Worm (Caenorhabditis elegans) whole organism, L1 larva: Measurements from ENCODE around the gene syp-2.

ENCODE experiments used
- C04F5.9 ChIP-seq: sonication (generic microtip); optimal IDR thresholded peaks from 2 replicates; lab custom pipeline; 2016; ENCODE audit warnings: missing genetic modification characterization, missing compliant biosample characterization
- C16A3.4 ChIP-seq: fragments of 150-350 bp; optimal IDR thresholded peaks from 2 replicates; lab custom pipeline; 2014; ENCODE audit warnings: missing biosample characterization, missing genetic modification characterization
- C34B4.2 ChIP-seq: sonication (generic microtip); optimal IDR thresholded peaks from 2 replicates; lab custom pipeline; 2017; ENCODE audit warnings: mild to moderate bottlenecking, missing genetic modification characterization, missing compliant biosample characterization
- alr-1 ChIP-seq: fragments of 200-800 bp; sonication (Bioruptor generic); optimal IDR thresholded peaks from 2 replicates; lab custom pipeline; 2018; ENCODE audit warnings: borderline replicate concordance, mild to moderate bottlenecking, missing genetic modification characterization, missing compliant biosample characterization
- aly-2 ChIP-seq: fragments of 150-350 bp; optimal IDR thresholded peaks from 2 replicates; lab custom pipeline; 2014; ENCODE audit warnings: missing biosample characterization, missing genetic modification characterization
- blmp-1 ChIP-seq: fragments of 150-350 bp; optimal IDR thresholded peaks from 2 replicates; lab custom pipeline; 2014; ENCODE audit warnings: missing biosample characterization, missing genetic modification characterization
- ceh-63 ChIP-seq: fragments of 200-800 bp; sonication (Bioruptor generic); optimal IDR thresholded peaks from 2 replicates; lab custom pipeline; 2018; ENCODE audit warnings: mild to moderate bottlenecking, missing genetic modification characterization, missing compliant biosample characterization
- ceh-82 ChIP-seq, 3 experiments: fragments of 150-350 bp in 1 of 3; sonication (generic microtip) in 2 of 3; optimal IDR thresholded peaks; 2 replicates each; lab custom pipeline; 2014 to 2017; ENCODE audit warnings: missing biosample characterization in 3 of 3, missing genetic modification characterization in 3 of 3
- ceh-88 ChIP-seq: fragments of 200-800 bp; sonication (Bioruptor generic); IDR thresholded peaks from 2 replicates; pipeline ENCODE4 v1.3.6; 2022; ENCODE audit warnings: missing genetic modification characterization, missing compliant biosample characterization
- efl-1 ChIP-seq, 4 experiments: fragments of 150-350 bp; optimal IDR thresholded peaks in 3 of 4; peaks in 1 of 4; 1 replicate in 1 of 4; 2 replicates in 3 of 4; lab custom pipeline; 2014; ENCODE audit warnings: missing biosample characterization in 2 of 4, missing genetic modification characterization in 2 of 4, missing genetic modification reagents in 2 of 4
- egl-27 ChIP-seq, 2 experiments: fragments of 150-350 bp in 1 of 2; sonication (generic microtip); optimal IDR thresholded peaks; 3 replicates each; lab custom pipeline; 2017 to 2018; ENCODE audit warnings: missing biosample characterization in 2 of 2, missing genetic modification characterization in 2 of 2, missing genetic modification reagents in 2 of 2
- elt-2 ChIP-seq: sonication (generic microtip); optimal IDR thresholded peaks from 2 replicates; lab custom pipeline; 2016; ENCODE audit warnings: missing genetic modification characterization, mild to moderate bottlenecking, inconsistent platforms, missing compliant biosample characterization, missing genetic modification reagents
- ets-5 ChIP-seq: fragments of 200-800 bp; sonication (Bioruptor generic); IDR thresholded peaks from 2 replicates; pipeline ENCODE4 v1.3.6; 2022; ENCODE audit warnings: missing genetic modification characterization, missing compliant biosample characterization
- fkh-4 ChIP-seq: sonication (generic microtip); optimal IDR thresholded peaks from 2 replicates; lab custom pipeline; 2016; ENCODE audit warnings: missing compliant biosample characterization, missing genetic modification characterization, borderline replicate concordance
- fkh-8 ChIP-seq: sonication (generic microtip); optimal IDR thresholded peaks from 2 replicates; lab custom pipeline; 2016; ENCODE audit warnings: mild to moderate bottlenecking, missing genetic modification characterization, missing compliant biosample characterization
- grh-1 ChIP-seq: fragments of 200-800 bp; sonication (Bioruptor generic); IDR thresholded peaks from 2 replicates; pipeline ENCODE4 v1.3.6; 2022; ENCODE audit warnings: missing genetic modification reagents, missing genetic modification characterization, missing compliant biosample characterization
- hlh-4 ChIP-seq: sonication (generic microtip); optimal IDR thresholded peaks from 2 replicates; lab custom pipeline; 2016; ENCODE audit warnings: mild to moderate bottlenecking, missing genetic modification characterization, missing compliant biosample characterization
- hpl-2 ChIP-seq: fragments of 150-350 bp; optimal IDR thresholded peaks from 2 replicates; lab custom pipeline; 2014; ENCODE audit warnings: missing biosample characterization, missing genetic modification reagents, missing genetic modification characterization
- irx-1 ChIP-seq: sonication (generic microtip); optimal IDR thresholded peaks from 2 replicates; lab custom pipeline; 2016; ENCODE audit warnings: missing genetic modification characterization, missing compliant biosample characterization
- isw-1 ChIP-seq: fragments of 200-800 bp; sonication (Bioruptor generic); IDR thresholded peaks from 2 replicates; pipeline ENCODE4 v1.3.6; 2022; ENCODE audit warnings: missing genetic modification characterization, missing compliant biosample characterization
- lin-13 ChIP-seq: fragments of 150-350 bp; optimal IDR thresholded peaks from 2 replicates; lab custom pipeline; 2014; ENCODE audit warnings: missing biosample characterization, missing genetic modification reagents, missing genetic modification characterization
- lin-15B ChIP-seq: fragments of 150-350 bp; sonication (generic microtip); optimal IDR thresholded peaks from 3 replicates; lab custom pipeline; 2014; ENCODE audit warnings: missing biosample characterization, missing genetic modification characterization
- lin-35 ChIP-seq, 2 experiments: fragments of 150-350 bp; optimal IDR thresholded peaks; 2 replicates each; lab custom pipeline; 2014; ENCODE audit warnings: missing biosample characterization in 2 of 2, missing genetic modification characterization in 2 of 2, missing genetic modification reagents in 2 of 2
- lin-39 ChIP-seq: fragments of 150-350 bp; optimal IDR thresholded peaks from 2 replicates; lab custom pipeline; 2014; ENCODE audit warnings: missing biosample characterization, missing genetic modification reagents, missing genetic modification characterization
- lsy-2 ChIP-seq, 2 experiments: fragments of 150-350 bp; optimal IDR thresholded peaks; 2 replicates each; lab custom pipeline; 2014; ENCODE audit warnings: missing biosample characterization in 2 of 2, missing genetic modification characterization in 2 of 2
- mdl-1 ChIP-seq, 2 experiments: fragments of 150-350 bp; optimal IDR thresholded peaks; 2 replicates each; lab custom pipeline; 2014 to 2017; ENCODE audit warnings: missing biosample characterization in 2 of 2, missing genetic modification characterization in 2 of 2, inconsistent platforms in 1 of 2
- mef-2 ChIP-seq: fragments of 150-350 bp; optimal IDR thresholded peaks from 2 replicates; lab custom pipeline; 2014; ENCODE audit warnings: missing biosample characterization, missing genetic modification characterization
- mep-1 ChIP-seq: fragments of 150-350 bp; optimal IDR thresholded peaks from 2 replicates; lab custom pipeline; 2014; ENCODE audit warnings: missing biosample characterization, missing genetic modification characterization
- nhr-20 ChIP-seq: sonication (generic microtip); optimal IDR thresholded peaks from 2 replicates; lab custom pipeline; 2016; ENCODE audit warnings: mild to moderate bottlenecking, missing genetic modification characterization, missing compliant biosample characterization
- nhr-237 ChIP-seq: fragments of 150-350 bp; optimal IDR thresholded peaks from 2 replicates; lab custom pipeline; 2014; ENCODE audit warnings: missing biosample characterization, missing genetic modification characterization
- nhr-84 ChIP-seq: sonication (generic microtip); optimal IDR thresholded peaks from 2 replicates; lab custom pipeline; 2017; ENCODE audit warnings: missing biosample characterization, missing genetic modification characterization
- nhr-85 ChIP-seq: sonication (generic microtip); peaks from one replicate; lab custom pipeline; 2016; ENCODE audit warnings: missing genetic modification characterization, inconsistent platforms, missing compliant biosample characterization
- pqm-1 ChIP-seq: sonication (generic microtip); optimal IDR thresholded peaks from 3 replicates; lab custom pipeline; 2017; ENCODE audit warnings: missing biosample characterization, missing genetic modification characterization
- rnt-1 ChIP-seq: sonication (generic microtip); optimal IDR thresholded peaks from 2 replicates; lab custom pipeline; 2016; ENCODE audit warnings: mild to moderate bottlenecking, missing genetic modification characterization, moderate library complexity, missing compliant biosample characterization
- snpc-4 ChIP-seq: fragments of 150-350 bp; optimal IDR thresholded peaks from 2 replicates; lab custom pipeline; 2014; ENCODE audit warnings: missing biosample characterization, missing genetic modification characterization
- snu-23 ChIP-seq: sonication (generic microtip); optimal IDR thresholded peaks from 2 replicates; lab custom pipeline; 2016; ENCODE audit warnings: missing genetic modification characterization, missing compliant biosample characterization
- sptf-1 ChIP-seq: fragments of 150-350 bp; optimal IDR thresholded peaks from 2 replicates; lab custom pipeline; 2014; ENCODE audit warnings: missing biosample characterization, missing genetic modification characterization
- sup-37 ChIP-seq: fragments of 200-800 bp; sonication (Bioruptor generic); optimal IDR thresholded peaks from 2 replicates; lab custom pipeline; 2018; ENCODE audit warnings: mild to moderate bottlenecking, missing genetic modification characterization, missing compliant biosample characterization
- tbx-2 ChIP-seq: sonication (generic microtip); optimal IDR thresholded peaks from 2 replicates; lab custom pipeline; 2016; ENCODE audit warnings: missing genetic modification characterization, missing compliant biosample characterization
- unc-130 ChIP-seq: fragments of 150-350 bp; optimal IDR thresholded peaks from 2 replicates; lab custom pipeline; 2017; ENCODE audit warnings: missing biosample characterization, missing genetic modification characterization, inconsistent platforms
- unc-30 ChIP-seq: sonication (generic microtip); optimal IDR thresholded peaks from 2 replicates; lab custom pipeline; 2017; ENCODE audit warnings: missing biosample characterization, missing genetic modification characterization
- unc-62 ChIP-seq: fragments of 150-350 bp; optimal IDR thresholded peaks from 2 replicates; lab custom pipeline; 2014; ENCODE audit warnings: missing biosample characterization, missing genetic modification reagents, missing genetic modification characterization
- unc-86 ChIP-seq: sonication (generic microtip); optimal IDR thresholded peaks from 2 replicates; lab custom pipeline; 2016; ENCODE audit warnings: missing genetic modification characterization, missing compliant biosample characterization
- vab-15 ChIP-seq: sonication (generic microtip); optimal IDR thresholded peaks from 2 replicates; lab custom pipeline; 2017; ENCODE audit warnings: missing genotype, mild to moderate bottlenecking, missing genetic modification characterization, missing compliant biosample characterization
- xbp-1 ChIP-seq: sonication (generic microtip); optimal IDR thresholded peaks from 2 replicates; lab custom pipeline; 2016; ENCODE audit warnings: missing genetic modification characterization, missing compliant biosample characterization
- zip-4 ChIP-seq: fragments of 200-800 bp; sonication (Bioruptor generic); optimal IDR thresholded peaks from 2 replicates; lab custom pipeline; 2018; ENCODE audit warnings: mild to moderate bottlenecking, missing genetic modification characterization, moderate library complexity, missing compliant biosample characterization
- ztf-4 ChIP-seq: fragments of 150-350 bp; optimal IDR thresholded peaks from 2 replicates; lab custom pipeline; 2014; ENCODE audit warnings: missing biosample characterization, missing genetic modification characterization

syp-2 gene

DNA sequence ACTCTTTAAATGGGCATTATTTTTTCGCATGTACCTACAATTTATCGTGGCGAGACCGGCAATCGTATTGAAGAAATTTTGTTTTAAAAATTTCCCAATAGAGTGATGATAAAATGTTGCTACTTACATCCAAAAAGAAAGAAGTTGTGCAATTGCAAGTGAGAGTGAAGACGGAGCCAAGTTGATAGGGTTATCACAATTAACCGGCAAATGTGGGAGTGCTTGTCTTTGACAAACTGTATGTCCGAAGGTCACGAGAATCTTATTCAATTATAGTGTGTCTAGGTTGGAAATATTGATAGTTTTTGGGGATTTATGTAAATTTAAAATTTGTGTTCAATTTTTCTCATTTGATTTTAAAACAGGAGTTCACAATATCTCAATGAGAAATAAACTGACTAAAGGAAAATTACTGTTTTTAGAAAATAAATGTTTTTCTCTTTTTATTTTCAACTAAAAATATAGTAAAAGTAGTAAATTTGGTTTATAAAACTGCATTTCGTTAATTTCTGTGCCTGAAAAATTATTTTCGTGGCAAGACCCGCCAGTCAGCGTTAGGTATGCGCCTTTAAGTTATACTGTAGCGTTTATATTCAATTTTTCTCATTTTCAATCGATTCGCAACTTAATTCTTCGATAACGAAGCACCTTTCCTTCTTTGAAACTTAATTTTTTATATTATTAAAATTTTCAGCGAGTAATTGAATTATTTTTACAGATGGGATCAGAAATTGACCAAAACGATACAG is 22.5 kb upstream of the syp-2 start, which contains the start of the genes hpo-15 and mms-19:
Gene hpo-15 (minus strand): TSS at position 201 of the 749 bp plus-strand sequence.
Gene mms-19 (plus strand): TSS at position 719 of the 749 bp plus-strand sequence.
- peak in 1 of 2 experiments; percentile 1 for TF ChIP-seq lin-35 (GFP tag; optimal IDR thresholded peaks at IDR 0.05; lab: Kevin White, UChicago)
- TF ChIP-seq tbx-2 = no peak
- no peak for TF ChIP-seq mdl-1 (tag; optimal IDR thresholded peaks at IDR 0.05; lab: Kevin White, UChicago)
- TF ChIP-seq efl-1 (optimal IDR thresholded peaks at IDR 0.05; lab: Kevin White, UChicago) = no peak
- TF ChIP-seq efl-1 (GFP tag; optimal IDR thresholded peaks at IDR 0.05 in 1 of 2; lab: Kevin White, UChicago) = peak in 1 of 2 experiments; percentile 49
- no peak for TF ChIP-seq sup-37 (GFP tag; lab: Kevin White, UChicago)
- TF ChIP-seq ceh-63 (GFP tag; lab: Kevin White, UChicago) = no peak
- TF ChIP-seq ets-5 (GFP tag; lab: Robert Waterston, UW) = no peak
- TF ChIP-seq elt-2 = peak; percentile 46

DNA sequence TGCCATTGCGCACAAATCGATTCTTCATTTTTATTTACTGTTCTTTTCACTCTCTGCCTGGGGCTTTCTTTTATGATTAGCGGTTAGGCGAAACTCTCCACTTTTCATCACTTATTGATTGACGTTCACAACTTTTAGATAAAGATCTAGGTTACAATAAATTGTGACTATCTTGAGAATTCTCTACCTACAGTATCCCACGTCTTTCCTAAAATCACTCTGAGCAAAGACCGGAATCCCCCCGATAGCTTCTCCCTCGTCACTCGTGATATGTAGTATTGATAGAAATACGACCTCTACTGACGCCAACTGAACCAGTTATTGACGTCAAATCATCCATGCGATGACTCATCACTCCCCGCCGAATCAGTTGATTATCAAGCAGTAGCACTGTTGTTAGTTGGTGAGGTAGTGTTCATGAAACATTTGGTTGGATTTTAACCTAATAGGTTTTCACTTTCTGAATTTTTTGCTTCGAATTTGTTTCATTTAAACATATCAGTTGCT is 14.5 kb upstream of the syp-2 start, which contains the start of gene hir-1:
Gene hir-1 (plus strand): TSS at position 405 of the 507 bp plus-strand sequence.
- TF ChIP-seq mef-2 (tag; lab: Kevin White, UChicago) (no peak), efl-1 (optimal IDR thresholded peaks at IDR 0.05; lab: Kevin White, UChicago) (no peak), efl-1 (GFP tag; optimal IDR thresholded peaks at IDR 0.05 in 1 of 2; lab: Kevin White, UChicago) (peak in 1 of 2 experiments; percentile 90), grh-1 (GFP tag; lab: Robert Waterston, UW) (0 out of 2 replicates have a peak, but pooled peaks have one; percentile 8), blmp-1 (tag; lab: Kevin White, UChicago) (peak; percentile 60), unc-86 (tag; lab: Kevin White, UChicago) (no peak), C04F5.9 (tag; lab: Kevin White, UChicago) (no peak), xbp-1 (tag; lab: Kevin White, UChicago) (no peak), egl-27 (tag; optimal IDR thresholded peaks at IDR 0.05; lab: Kevin White, UChicago) (no peak), vab-15 (tag; lab: Kevin White, UChicago) (no peak), nhr-85 (peak; percentile 66), ets-5 (GFP tag; lab: Robert Waterston, UW) (no peak), snpc-4 (tag; lab: Kevin White, UChicago) (no peak), nhr-20 (tag; lab: Kevin White, UChicago) (peak; percentile 14), alr-1 (tag; lab: Kevin White, UChicago) (no peak), fkh-8 (tag; lab: Kevin White, UChicago) (no peak), irx-1 (tag; lab: Kevin White, UChicago) (no peak), C16A3.4 (tag; lab: Kevin White, UChicago) (no peak), lin-13 (GFP tag; lab: Kevin White, UChicago) (no peak), ztf-4 (tag; lab: Kevin White, UChicago) (no peak)

DNA sequence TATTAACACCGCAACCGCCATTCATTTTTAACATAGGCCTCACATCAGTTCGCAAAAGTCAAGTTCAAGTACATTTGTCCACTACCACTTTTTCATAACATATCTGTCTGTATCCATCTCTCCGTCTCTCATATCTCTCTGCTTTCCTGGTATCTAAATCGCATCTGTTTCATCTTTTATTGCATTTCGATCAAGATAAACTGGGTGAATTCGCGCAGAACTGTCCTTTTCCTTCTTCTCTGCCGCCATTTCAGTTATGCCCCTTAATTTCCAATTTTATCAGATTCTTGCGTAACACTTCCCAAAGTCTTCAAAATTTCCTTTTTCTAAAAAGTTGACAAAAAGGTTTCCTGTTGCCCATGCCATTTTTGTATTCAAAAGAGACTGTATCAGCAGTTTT is 13.0 kb upstream of the syp-2 start:
- TF ChIP-seq nhr-84 (tag; lab: Kevin White, UChicago) = no peak
- TF ChIP-seq unc-62 (GFP tag; lab: Kevin White, UChicago) = no peak
- no peak for TF ChIP-seq ceh-88 (GFP tag; lab: Robert Waterston, UW)
- TF ChIP-seq C34B4.2 = no peak
- TF ChIP-seq nhr-85 = peak; percentile 93
- TF ChIP-seq nhr-237 (tag; lab: Kevin White, UChicago) = no peak
- TF ChIP-seq zip-4 (GFP tag; lab: Kevin White, UChicago) = no peak
- TF ChIP-seq lin-39 (tag; lab: Kevin White, UChicago) = no peak
- no peak for TF ChIP-seq isw-1
- TF ChIP-seq pqm-1 (tag; lab: Kevin White, UChicago) = no peak
- no peak for TF ChIP-seq fkh-8 (tag; lab: Kevin White, UChicago)
- no peak for TF ChIP-seq mep-1 (tag; lab: Kevin White, UChicago)
- TF ChIP-seq lin-15B (tag; lab: Kevin White, UChicago) = no peak
- TF ChIP-seq ceh-82 (tag; optimal IDR thresholded peaks at IDR 0.05; lab: Kevin White, UChicago) = no peak
- TF ChIP-seq vab-15 (tag; lab: Kevin White, UChicago) = no peak
- TF ChIP-seq sptf-1 (tag; lab: Kevin White, UChicago) = no peak
- TF ChIP-seq rnt-1 (tag; lab: Kevin White, UChicago) = peak; percentile 13
- TF ChIP-seq unc-30 = no peak
- no peak for TF ChIP-seq unc-130
- TF ChIP-seq lsy-2 (tag; optimal IDR thresholded peaks at IDR 0.05; lab: Kevin White, UChicago) = peak in 1 of 2 experiments; percentile 8
- no peak for TF ChIP-seq aly-2 (tag; lab: Kevin White, UChicago)
- TF ChIP-seq hlh-4 (tag; lab: Kevin White, UChicago) = no peak
- no peak for TF ChIP-seq hpl-2
- TF ChIP-seq snu-23 (GFP tag; lab: Kevin White, UChicago) = peak; percentile 14
- no peak for TF ChIP-seq irx-1 (tag; lab: Kevin White, UChicago)
- no peak for TF ChIP-seq fkh-4 (tag; lab: Kevin White, UChicago)
